Fruit fly (Drosophila melanogaster) whole organism, pupa: Measurements from ENCODE around the gene CG4438.

ENCODE experiments used
- CG10348 ChIP-seq: fragments of 200-800 bp; sonication (Bioruptor generic); IDR thresholded peaks from 2 replicates; pipeline ENCODE4 v1.3.6; 2022; ENCODE audit warnings: missing biosample characterization, missing genetic modification characterization
- CG12605 ChIP-seq: fragments of 200-800 bp; sonication (Bioruptor generic); IDR thresholded peaks from 2 replicates; pipeline ENCODE4 v1.3.6; 2022; ENCODE audit warnings: missing biosample characterization, missing genetic modification characterization
- CG13204 ChIP-seq: fragments of 200-800 bp; sonication (Bioruptor generic); optimal IDR thresholded peaks from 2 replicates; lab custom pipeline; 2018; ENCODE audit warnings: missing biosample characterization, mild to moderate bottlenecking, missing genetic modification characterization, moderate library complexity
- CG14655 ChIP-seq: fragments of 200-800 bp; sonication (Bioruptor generic); optimal IDR thresholded peaks from 3 replicates; lab custom pipeline; 2017; ENCODE audit warnings: mild to moderate bottlenecking, missing biosample characterization, missing genetic modification reagents, missing genetic modification characterization
- CG15710 ChIP-seq: fragments of 200-800 bp; sonication (Bioruptor generic); optimal IDR thresholded peaks from 2 replicates; lab custom pipeline; 2018; ENCODE audit warnings: missing biosample characterization, mild to moderate bottlenecking, missing genetic modification characterization, moderate library complexity
- CG17806 ChIP-seq: fragments of 200-800 bp; sonication (Bioruptor generic); optimal IDR thresholded peaks from 2 replicates; lab custom pipeline; 2018; ENCODE audit warnings: missing biosample characterization, mild to moderate bottlenecking, missing genetic modification characterization, moderate library complexity
- CG32121 ChIP-seq: fragments of 200-800 bp; sonication (Bioruptor generic); IDR thresholded peaks from 2 replicates; pipeline ENCODE4 v1.3.6; 2022; ENCODE audit warnings: missing biosample characterization, missing genetic modification characterization
- CG34367 ChIP-seq: fragments of 200-800 bp; sonication (Bioruptor generic); optimal IDR thresholded peaks from 2 replicates; lab custom pipeline; 2018; ENCODE audit warnings: missing biosample characterization, mild to moderate bottlenecking, missing genetic modification characterization
- CG4496 ChIP-seq: fragments of 200-800 bp; sonication (Bioruptor generic); IDR thresholded peaks from 3 replicates; pipeline ENCODE4 v1.3.6; 2022; ENCODE audit warnings: missing biosample characterization, missing genetic modification characterization
- CG8159 ChIP-seq: fragments of 200-800 bp; sonication (Bioruptor generic); optimal IDR thresholded peaks from 3 replicates; lab custom pipeline; 2018; ENCODE audit warnings: missing biosample characterization, mild to moderate bottlenecking, missing genetic modification characterization, moderate library complexity
- CG8301 ChIP-seq: fragments of 200-800 bp; sonication (Bioruptor generic); optimal IDR thresholded peaks from 2 replicates; lab custom pipeline; 2018; ENCODE audit warnings: missing biosample characterization, mild to moderate bottlenecking, missing genetic modification characterization
- CG9948 ChIP-seq: fragments of 200-800 bp; sonication (Bioruptor generic); optimal IDR thresholded peaks from 2 replicates; lab custom pipeline; 2018; ENCODE audit warnings: missing biosample characterization, mild to moderate bottlenecking, missing genetic modification characterization, moderate library complexity
- D1 ChIP-seq: fragments of 200-800 bp; sonication (Bioruptor generic); optimal IDR thresholded peaks from 2 replicates; lab custom pipeline; 2018; ENCODE audit warnings: missing biosample characterization, mild to moderate bottlenecking, missing genetic modification characterization, moderate library complexity
- EcR ChIP-seq: fragments of 200-800 bp; sonication (Bioruptor generic); optimal IDR thresholded peaks from 3 replicates; lab custom pipeline; 2019; ENCODE audit warnings: missing biosample characterization, missing genetic modification characterization, mild to moderate bottlenecking, moderate library complexity, missing genetic modification reagents
- Ets98B ChIP-seq: fragments of 200-800 bp; sonication (Bioruptor generic); IDR thresholded peaks from 2 replicates; pipeline ENCODE4 v1.3.6; 2022; ENCODE audit warnings: missing biosample characterization, missing genetic modification characterization
- Pif1A ChIP-seq: fragments of 200-800 bp; sonication (Bioruptor generic); optimal IDR thresholded peaks from 3 replicates; lab custom pipeline; 2016; ENCODE audit warnings: missing biosample characterization, missing genetic modification characterization
- Pif1B ChIP-seq: fragments of 200-800 bp; sonication (Bioruptor generic); optimal IDR thresholded peaks from 3 replicates; lab custom pipeline; 2016; ENCODE audit warnings: missing biosample characterization, missing genetic modification characterization
- Snoo ChIP-seq: fragments of 200-800 bp; sonication (Bioruptor generic); optimal IDR thresholded peaks from 3 replicates; lab custom pipeline; 2017; ENCODE audit warnings: missing biosample characterization, mild to moderate bottlenecking, missing genetic modification characterization, inconsistent platforms
- fd96Ca ChIP-seq: fragments of 200-800 bp; sonication (Bioruptor generic); IDR thresholded peaks from 3 replicates; pipeline ENCODE4 v1.3.6; 2022; ENCODE audit warnings: missing biosample characterization, missing genetic modification characterization
- gl ChIP-seq: fragments of 200-800 bp; sonication (Bioruptor generic); optimal IDR thresholded peaks from 2 replicates; lab custom pipeline; 2018; ENCODE audit warnings: missing biosample characterization, mild to moderate bottlenecking, missing genetic modification characterization
- rn ChIP-seq: fragments of 200-800 bp; sonication (Bioruptor generic); IDR thresholded peaks from 2 replicates; pipeline ENCODE4 v1.3.6; 2022; ENCODE audit warnings: missing biosample characterization, missing genetic modification characterization

CG4438 gene

dm6 chr2L:9400153-9400552 lies 2.4 kb upstream of the CG4438 start:
- TF ChIP-seq CG17806 (tag; lab: Kevin White, UChicago) = no peak
- TF ChIP-seq CG8159 (tag; lab: Kevin White, UChicago) = peak; percentile 30

- no peak for TF ChIP-seq CG9948 (tag; lab: Kevin White, UChicago)
- no peak for TF ChIP-seq D1 (tag; lab: Kevin White, UChicago)
- no peak for TF ChIP-seq CG13204
- no peak for TF ChIP-seq Snoo (tag; lab: Kevin White, UChicago)
- TF ChIP-seq CG14655 = no peak
- TF ChIP-seq CG8301 (tag; lab: Kevin White, UChicago) = no peak
- TF ChIP-seq CG8159 (tag; lab: Kevin White, UChicago) = no peak
- no peak for TF ChIP-seq CG15710 (tag; lab: Kevin White, UChicago)
- no peak for TF ChIP-seq CG12605 (GFP tag; lab: Robert Waterston, UW)
Measured at dm6 chr2L:9396396-9396795, 1.4 kb downstream of the CG4438 start.

- TF ChIP-seq CG4496 (GFP tag; lab: Robert Waterston, UW) (no peak), EcR (GFP tag; lab: Kevin White, UChicago) (no peak), CG10348 (GFP tag; lab: Robert Waterston, UW) (no peak), CG14655 (no peak)
Measured at dm6 chr2L:9388924-9389765, 8.6 kb downstream of the CG4438 start.

- peak; percentile 85 for TF ChIP-seq CG8301 (tag; lab: Kevin White, UChicago)
- peak; percentile 91 for TF ChIP-seq Ets98B
- TF ChIP-seq CG10348 (GFP tag; lab: Robert Waterston, UW) = peak; percentile 76
- TF ChIP-seq D1 (tag; lab: Kevin White, UChicago) = peak; percentile 77
- TF ChIP-seq CG9948 (tag; lab: Kevin White, UChicago) = peak; percentile 94
- TF ChIP-seq CG34367 (tag; lab: Kevin White, UChicago) = peak; percentile 92
- peak; percentile 80 for TF ChIP-seq CG12605 (GFP tag; lab: Robert Waterston, UW)
- TF ChIP-seq CG15710 (tag; lab: Kevin White, UChicago) = peak; percentile 92
- TF ChIP-seq CG8159 (tag; lab: Kevin White, UChicago) = peak; percentile 94
- peak; percentile 49; the same call in 1 of the 2 replicates for TF ChIP-seq rn (GFP tag; lab: Robert Waterston, UW)
- TF ChIP-seq gl (tag; lab: Kevin White, UChicago) = peak; percentile 91
- peak; percentile 89 for TF ChIP-seq CG14655
- TF ChIP-seq Pif1A = peak; percentile 91
- TF ChIP-seq CG17806 (tag; lab: Kevin White, UChicago) = peak; percentile 93
- TF ChIP-seq CG13204 = peak; percentile 84
- TF ChIP-seq Pif1B (GFP tag; lab: Kevin White, UChicago) = peak; percentile 93
- peak; percentile 83 for TF ChIP-seq CG32121
- peak; percentile 77 for TF ChIP-seq EcR (GFP tag; lab: Kevin White, UChicago)
- TF ChIP-seq CG4496 (GFP tag; lab: Robert Waterston, UW) = peak; percentile 93
- TF ChIP-seq Snoo (tag; lab: Kevin White, UChicago) = peak; percentile 89
- TF ChIP-seq fd96Ca = peak; percentile 96
Measured at dm6 chr2L:9388013-9388605, 9.7 kb downstream of the CG4438 start.

dm6 chr2L:9387240-9387672 lies 10.5 kb downstream of the CG4438 start, which contains the start of gene Aldh:
Gene Aldh, plus strand, starts transcription at chr2L:9387389.
- TF ChIP-seq CG8159 (tag; lab: Kevin White, UChicago) = peak; percentile 81
- no peak for TF ChIP-seq Pif1A
- TF ChIP-seq fd96Ca = peak; percentile 78
- no peak for TF ChIP-seq CG10348 (GFP tag; lab: Robert Waterston, UW)
- TF ChIP-seq CG14655 = peak; percentile 84
- peak; percentile 1 for TF ChIP-seq CG13204
- TF ChIP-seq CG12605 (GFP tag; lab: Robert Waterston, UW) = no peak; the same call in 1 of the 2 replicates
- TF ChIP-seq CG34367 (tag; lab: Kevin White, UChicago) = peak; percentile 55
- peak; percentile 37; the same call in 1 of the 2 replicates for TF ChIP-seq rn (GFP tag; lab: Robert Waterston, UW)
- TF ChIP-seq Ets98B = peak; percentile 70
- peak; percentile 60 for TF ChIP-seq CG8301 (tag; lab: Kevin White, UChicago)
- peak; percentile 76 for TF ChIP-seq CG15710 (tag; lab: Kevin White, UChicago)
- no peak for TF ChIP-seq EcR (GFP tag; lab: Kevin White, UChicago)
- peak; percentile 67; the same call in 2 of the 3 replicates for TF ChIP-seq CG4496 (GFP tag; lab: Robert Waterston, UW)
- TF ChIP-seq CG32121 = peak; percentile 75
- no peak for TF ChIP-seq Pif1B (GFP tag; lab: Kevin White, UChicago)
- TF ChIP-seq D1 (tag; lab: Kevin White, UChicago) = peak; percentile 44
- peak; percentile 70 for TF ChIP-seq CG9948 (tag; lab: Kevin White, UChicago)
- no peak for TF ChIP-seq gl (tag; lab: Kevin White, UChicago)
- no peak for TF ChIP-seq Snoo (tag; lab: Kevin White, UChicago)
- peak; percentile 69 for TF ChIP-seq CG17806 (tag; lab: Kevin White, UChicago)
